Worm (Caenorhabditis elegans) whole organism, L3 larva: Measurements from ENCODE around the gene F49H6.5.

Experiments used
- R02D3.7 ChIP-seq: fragments of 150-350 bp; optimal IDR thresholded peaks from 2 replicates; lab custom pipeline; 2014; ENCODE audit warnings: missing biosample characterization, missing genetic modification characterization
- aly-2 ChIP-seq: fragments of 150-350 bp; optimal IDR thresholded peaks from 2 replicates; lab custom pipeline; 2014; ENCODE audit warnings: missing biosample characterization, missing genetic modification characterization
- ama-1 ChIP-seq: fragments of 150-350 bp; optimal IDR thresholded peaks from 2 replicates; lab custom pipeline; 2018
- ceh-16 ChIP-seq: sonication (generic microtip); optimal IDR thresholded peaks from 2 replicates; lab custom pipeline; 2017; ENCODE audit warnings: missing biosample characterization, missing genetic modification characterization
- ceh-82 ChIP-seq: fragments of 150-350 bp; optimal IDR thresholded peaks from 2 replicates; lab custom pipeline; 2014; ENCODE audit warnings: missing biosample characterization, missing genetic modification characterization
- ceh-9 ChIP-seq: sonication (generic microtip); optimal IDR thresholded peaks from 2 replicates; lab custom pipeline; 2018; ENCODE audit warnings: missing biosample characterization, missing genetic modification characterization
- egl-27 ChIP-seq: sonication (generic microtip); optimal IDR thresholded peaks from 4 replicates; lab custom pipeline; 2017; ENCODE audit warnings: missing biosample characterization, missing genetic modification reagents, missing genetic modification characterization
- egl-5 ChIP-seq: fragments of 150-350 bp; optimal IDR thresholded peaks from 2 replicates; lab custom pipeline; 2017; ENCODE audit warnings: missing biosample characterization, missing genetic modification reagents, missing genetic modification characterization, inconsistent platforms
- elt-2 ChIP-seq: sonication (generic microtip); optimal IDR thresholded peaks from 2 replicates; lab custom pipeline; 2016; ENCODE audit warnings: missing genetic modification reagents, mild to moderate bottlenecking, missing genetic modification characterization, missing compliant biosample characterization
- elt-3 ChIP-seq, 3 experiments: fragments of 150-350 bp in 1 of 3; sonication (generic microtip) in 2 of 3; optimal IDR thresholded peaks; 2 replicates in 2 of 3; 4 replicates in 1 of 3; lab custom pipeline; 2014 to 2017; ENCODE audit warnings: missing biosample characterization in 3 of 3, missing genetic modification characterization in 3 of 3
- eor-1 ChIP-seq, 2 experiments: fragments of 150-350 bp; optimal IDR thresholded peaks; 2 replicates each; lab custom pipeline; 2014 to 2018; ENCODE audit warnings: missing biosample characterization in 2 of 2, missing genetic modification characterization in 2 of 2
- fkh-10 ChIP-seq: sonication (generic microtip); optimal IDR thresholded peaks from 2 replicates; lab custom pipeline; 2017; ENCODE audit warnings: missing biosample characterization, missing genetic modification reagents, missing genetic modification characterization
- fkh-2 ChIP-seq: fragments of 150-350 bp; optimal IDR thresholded peaks from 2 replicates; lab custom pipeline; 2014; ENCODE audit warnings: missing biosample characterization, missing genetic modification reagents, missing genetic modification characterization
- fos-1 ChIP-seq: fragments of 150-350 bp; optimal IDR thresholded peaks from 2 replicates; lab custom pipeline; 2014; ENCODE audit warnings: missing biosample characterization, missing genetic modification characterization
- hmg-11 ChIP-seq: sonication (generic microtip); optimal IDR thresholded peaks from 2 replicates; lab custom pipeline; 2016; ENCODE audit warnings: missing genetic modification characterization, missing compliant biosample characterization
- jun-1 ChIP-seq: fragments of 150-350 bp; optimal IDR thresholded peaks from 2 replicates; lab custom pipeline; 2014; ENCODE audit warnings: missing biosample characterization, missing genetic modification reagents, missing genetic modification characterization
- lin-15B ChIP-seq: fragments of 150-350 bp; optimal IDR thresholded peaks from 2 replicates; lab custom pipeline; 2014; ENCODE audit warnings: missing biosample characterization, missing genetic modification characterization
- lin-39 ChIP-seq: fragments of 150-350 bp; optimal IDR thresholded peaks from 2 replicates; lab custom pipeline; 2018; ENCODE audit warnings: missing biosample characterization, missing genetic modification reagents, missing genetic modification characterization
- mdl-1 ChIP-seq: fragments of 150-350 bp; optimal IDR thresholded peaks from 2 replicates; lab custom pipeline; 2014; ENCODE audit warnings: missing biosample characterization, missing genetic modification characterization
- mml-1 ChIP-seq: fragments of 150-350 bp; sonication (generic microtip); optimal IDR thresholded peaks from 3 replicates; lab custom pipeline; 2014; ENCODE audit warnings: missing biosample characterization, missing genetic modification characterization
- nfya-1 ChIP-seq: sonication (generic microtip); optimal IDR thresholded peaks from 2 replicates; lab custom pipeline; 2017; ENCODE audit warnings: missing genetic modification characterization, mild to moderate bottlenecking, missing compliant biosample characterization, antibody characterized with exemption, moderate library complexity; ENCODE audit not compliant: insufficient read depth
- nhr-237 ChIP-seq: fragments of 150-350 bp; optimal IDR thresholded peaks from 2 replicates; lab custom pipeline; 2014; ENCODE audit warnings: missing biosample characterization, missing genetic modification characterization
- nhr-25 ChIP-seq: sonication (generic microtip); optimal IDR thresholded peaks from 2 replicates; lab custom pipeline; 2017; ENCODE audit warnings: missing biosample characterization, missing genetic modification characterization
- nhr-43 ChIP-seq: sonication (generic microtip); optimal IDR thresholded peaks from 2 replicates; lab custom pipeline; 2016; ENCODE audit warnings: mild to moderate bottlenecking, missing genetic modification characterization, missing compliant biosample characterization; ENCODE audit not compliant: poor library complexity, severe bottlenecking
- nhr-76 ChIP-seq: fragments of 150-350 bp; sonication (generic microtip); optimal IDR thresholded peaks from 5 replicates; lab custom pipeline; 2014; ENCODE audit warnings: missing biosample characterization, missing genetic modification characterization
- nhr-77 ChIP-seq: fragments of 150-350 bp; optimal IDR thresholded peaks from 2 replicates; lab custom pipeline; 2014; ENCODE audit warnings: missing biosample characterization, missing genetic modification characterization
- pha-4 ChIP-seq: fragments of 150-350 bp; optimal IDR thresholded peaks from 2 replicates; lab custom pipeline; 2014; ENCODE audit warnings: missing biosample characterization, missing genetic modification reagents, missing genetic modification characterization
- pqm-1 ChIP-seq: fragments of 150-350 bp; optimal IDR thresholded peaks from 2 replicates; lab custom pipeline; 2017; ENCODE audit warnings: missing biosample characterization, missing genetic modification characterization, inconsistent platforms
- sea-2 ChIP-seq: fragments of 150-350 bp; sonication (generic microtip); optimal IDR thresholded peaks from 4 replicates; lab custom pipeline; 2014; ENCODE audit warnings: missing biosample characterization, missing genetic modification reagents, missing genetic modification characterization
- snpc-4 ChIP-seq: fragments of 150-350 bp; optimal IDR thresholded peaks from 2 replicates; lab custom pipeline; 2014; ENCODE audit warnings: missing biosample characterization, missing genetic modification characterization
- unc-39 ChIP-seq: sonication (generic microtip); optimal IDR thresholded peaks from 4 replicates; lab custom pipeline; 2017; ENCODE audit warnings: missing biosample characterization, missing genetic modification characterization
- unc-62 ChIP-seq: fragments of 150-350 bp; sonication (generic microtip); optimal IDR thresholded peaks from 4 replicates; lab custom pipeline; 2014; ENCODE audit warnings: missing biosample characterization, missing genetic modification reagents, missing genetic modification characterization
- zag-1 ChIP-seq: fragments of 150-350 bp; optimal IDR thresholded peaks from 2 replicates; lab custom pipeline; 2014; ENCODE audit warnings: missing biosample characterization, missing genetic modification characterization
- ztf-11 ChIP-seq: fragments of 150-350 bp; optimal IDR thresholded peaks from 2 replicates; lab custom pipeline; 2014; ENCODE audit warnings: missing biosample characterization, missing genetic modification characterization
- ztf-4 ChIP-seq: fragments of 150-350 bp; optimal IDR thresholded peaks from 2 replicates; lab custom pipeline; 2014; ENCODE audit warnings: missing biosample characterization, missing genetic modification characterization

F49H6.5 gene

ce11 chrV:17030430-17030829 lies 7.4 kb downstream of the F49H6.5 start:
- TF ChIP-seq lin-39 (tag; lab: Kevin White, UChicago) (no peak), ceh-16 (no peak), fkh-10 (GFP tag; lab: Kevin White, UChicago) (no peak), nfya-1 (no peak), ama-1 (no peak), lin-15B (no peak), zag-1 (no peak), jun-1 (no peak), elt-3 (tag; optimal IDR thresholded peaks at IDR 0.05; lab: Kevin White, UChicago) (no peak), elt-2 (tag; lab: Kevin White, UChicago) (no peak), sea-2 (GFP tag; lab: Kevin White, UChicago) (no peak), fos-1 (tag; lab: Kevin White, UChicago) (no peak), fkh-2 (no peak), aly-2 (no peak), unc-39 (no peak), nhr-76 (tag; lab: Kevin White, UChicago) (no peak), mml-1 (no peak), ztf-4 (no peak), egl-27 (tag; lab: Kevin White, UChicago) (no peak), ztf-11 (tag; lab: Kevin White, UChicago) (no peak)

- TF ChIP-seq ztf-4 (no peak), ztf-11 (tag; lab: Kevin White, UChicago) (no peak), ceh-16 (no peak), ama-1 (no peak), nhr-25 (tag; lab: Kevin White, UChicago) (no peak), egl-27 (tag; lab: Kevin White, UChicago) (no peak)
Measured at ce11 chrV:17035850-17036249, 12.8 kb downstream of the F49H6.5 start, which contains the start of gene srz-94. Gene srz-94, minus strand, starts transcription at chrV:17035950.

- TF ChIP-seq hmg-11 (tag; lab: Kevin White, UChicago) (no peak), ztf-11 (tag; lab: Kevin White, UChicago) (no peak), unc-39 (no peak), aly-2 (no peak), egl-5 (tag; lab: Kevin White, UChicago) (no peak), pqm-1 (tag; lab: Kevin White, UChicago) (no peak), mdl-1 (tag; lab: Kevin White, UChicago) (no peak), ceh-16 (no peak), snpc-4 (tag; lab: Kevin White, UChicago) (no peak), nhr-76 (tag; lab: Kevin White, UChicago) (no peak), pha-4 (no peak), ceh-82 (no peak), nhr-237 (tag; lab: Kevin White, UChicago) (no peak), zag-1 (no peak), ceh-9 (tag; lab: Kevin White, UChicago) (no peak), jun-1 (no peak)
Measured at ce11 chrV:17042263-17042662, 19.2 kb downstream of the F49H6.5 start, which contains the start of gene hpo-33. Gene hpo-33, plus strand, starts transcription at chrV:17042563.

ce11 chrV:17044500-17044899 lies 21.5 kb downstream of the F49H6.5 start, which contains the start of gene F28B1.2:
Gene F28B1.2, plus strand, starts transcription at chrV:17044800.
- no peak for TF ChIP-seq lin-39 (tag; lab: Kevin White, UChicago)
- TF ChIP-seq unc-62, result no peak

- TF ChIP-seq eor-1 (tag; optimal IDR thresholded peaks at IDR 0.05; lab: Kevin White, UChicago) (no peak), nhr-77 (tag; lab: Kevin White, UChicago) (no peak)
Measured at ce11 chrV:17059987-17060386, 36.9 kb downstream of the F49H6.5 start, which contains the start of gene sri-66. Gene sri-66, plus strand, starts transcription at chrV:17060287.

ce11 chrV:17061585-17061984 lies 38.5 kb downstream of the F49H6.5 start, which contains the start of gene F28B1.9:
Gene F28B1.9, plus strand, starts transcription at chrV:17061885.
- TF ChIP-seq unc-62 (no peak), ztf-4 (no peak), lin-39 (tag; lab: Kevin White, UChicago) (no peak), R02D3.7 (tag; lab: Kevin White, UChicago) (no peak), nhr-43 (tag; lab: Kevin White, UChicago) (no peak), lin-15B (no peak)
- TF ChIP-seq, all 47 proteins: peak for 0
